Worm (Caenorhabditis elegans) whole organism, L1 larva: ENCODE results near the gene ndua-1.
A peak's percentile ranks its signal among the peaks of the same experiment; 100 is the strongest.

Source experiments
- C34B4.2 ChIP-seq: sonication (generic microtip); optimal IDR thresholded peaks from 2 replicates; lab custom pipeline; 2017; ENCODE audit warnings: mild to moderate bottlenecking, missing genetic modification characterization, missing compliant biosample characterization
- F16B12.6 ChIP-seq: fragments of 150-350 bp; optimal IDR thresholded peaks from 2 replicates; lab custom pipeline; 2014; ENCODE audit warnings: missing biosample characterization, missing genetic modification characterization
- aha-1 ChIP-seq: fragments of 150-350 bp; optimal IDR thresholded peaks from 2 replicates; lab custom pipeline; 2014; ENCODE audit warnings: missing biosample characterization, missing genetic modification characterization
- aly-2 ChIP-seq: fragments of 150-350 bp; optimal IDR thresholded peaks from 2 replicates; lab custom pipeline; 2014; ENCODE audit warnings: missing biosample characterization, missing genetic modification characterization
- blmp-1 ChIP-seq: fragments of 150-350 bp; optimal IDR thresholded peaks from 2 replicates; lab custom pipeline; 2014; ENCODE audit warnings: missing biosample characterization, missing genetic modification characterization
- ceh-63 ChIP-seq: fragments of 200-800 bp; sonication (Bioruptor generic); optimal IDR thresholded peaks from 2 replicates; lab custom pipeline; 2018; ENCODE audit warnings: mild to moderate bottlenecking, missing genetic modification characterization, missing compliant biosample characterization
- ceh-82 ChIP-seq, 3 experiments: fragments of 150-350 bp in 1 of 3; sonication (generic microtip) in 2 of 3; optimal IDR thresholded peaks; 2 replicates each; lab custom pipeline; 2014 to 2017; ENCODE audit warnings: missing biosample characterization in 3 of 3, missing genetic modification characterization in 3 of 3
- ces-1 ChIP-seq: fragments of 150-350 bp; optimal IDR thresholded peaks from 2 replicates; lab custom pipeline; 2014; ENCODE audit warnings: missing biosample characterization, missing genetic modification reagents, missing genetic modification characterization
- dpl-1 ChIP-seq, 3 experiments: fragments of 150-350 bp in 2 of 3; sonication (generic microtip) in 1 of 3; optimal IDR thresholded peaks; 2 replicates each; lab custom pipeline; 2014 to 2017; ENCODE audit warnings: missing biosample characterization in 3 of 3, missing genetic modification characterization in 3 of 3, missing genetic modification reagents in 3 of 3
- dsc-1 ChIP-seq: sonication (generic microtip); optimal IDR thresholded peaks from 2 replicates; lab custom pipeline; 2016; ENCODE audit warnings: mild to moderate bottlenecking, missing genetic modification characterization, missing compliant biosample characterization
- efl-1 ChIP-seq, 4 experiments: fragments of 150-350 bp; optimal IDR thresholded peaks in 3 of 4; peaks in 1 of 4; 1 replicate in 1 of 4; 2 replicates in 3 of 4; lab custom pipeline; 2014; ENCODE audit warnings: missing biosample characterization in 2 of 4, missing genetic modification characterization in 2 of 4, missing genetic modification reagents in 2 of 4
- egl-13 ChIP-seq: sonication (generic microtip); optimal IDR thresholded peaks from 2 replicates; lab custom pipeline; 2016; ENCODE audit warnings: missing genotype, missing genetic modification reagents, missing genetic modification characterization, missing compliant biosample characterization
- fkh-10 ChIP-seq: sonication (generic microtip); optimal IDR thresholded peaks from 2 replicates; lab custom pipeline; 2017; ENCODE audit warnings: missing biosample characterization, missing genetic modification reagents, missing genetic modification characterization
- fkh-4 ChIP-seq: sonication (generic microtip); optimal IDR thresholded peaks from 2 replicates; lab custom pipeline; 2016; ENCODE audit warnings: missing compliant biosample characterization, missing genetic modification characterization, borderline replicate concordance
- fkh-8 ChIP-seq: sonication (generic microtip); optimal IDR thresholded peaks from 2 replicates; lab custom pipeline; 2016; ENCODE audit warnings: mild to moderate bottlenecking, missing genetic modification characterization, missing compliant biosample characterization
- fos-1 ChIP-seq: fragments of 150-350 bp; optimal IDR thresholded peaks from 2 replicates; lab custom pipeline; 2014; ENCODE audit warnings: missing biosample characterization, missing genetic modification characterization
- grh-1 ChIP-seq: fragments of 200-800 bp; sonication (Bioruptor generic); IDR thresholded peaks from 2 replicates; pipeline ENCODE4 v1.3.6; 2022; ENCODE audit warnings: missing genetic modification reagents, missing genetic modification characterization, missing compliant biosample characterization
- hpl-2 ChIP-seq: fragments of 150-350 bp; optimal IDR thresholded peaks from 2 replicates; lab custom pipeline; 2014; ENCODE audit warnings: missing biosample characterization, missing genetic modification reagents, missing genetic modification characterization
- isw-1 ChIP-seq: fragments of 200-800 bp; sonication (Bioruptor generic); IDR thresholded peaks from 2 replicates; pipeline ENCODE4 v1.3.6; 2022; ENCODE audit warnings: missing genetic modification characterization, missing compliant biosample characterization
- jun-1 ChIP-seq: fragments of 150-350 bp; optimal IDR thresholded peaks from 2 replicates; lab custom pipeline; 2014; ENCODE audit warnings: missing biosample characterization, missing genetic modification reagents, missing genetic modification characterization
- lin-13 ChIP-seq: fragments of 150-350 bp; optimal IDR thresholded peaks from 2 replicates; lab custom pipeline; 2014; ENCODE audit warnings: missing biosample characterization, missing genetic modification reagents, missing genetic modification characterization
- lin-14 ChIP-seq: fragments of 200-800 bp; sonication (Bioruptor generic); optimal IDR thresholded peaks from 2 replicates; lab custom pipeline; 2018; ENCODE audit warnings: mild to moderate bottlenecking, missing genetic modification characterization, moderate library complexity, missing compliant biosample characterization
- lin-15B ChIP-seq: fragments of 150-350 bp; sonication (generic microtip); optimal IDR thresholded peaks from 3 replicates; lab custom pipeline; 2014; ENCODE audit warnings: missing biosample characterization, missing genetic modification characterization
- lin-35 ChIP-seq, 2 experiments: fragments of 150-350 bp; optimal IDR thresholded peaks; 2 replicates each; lab custom pipeline; 2014; ENCODE audit warnings: missing biosample characterization in 2 of 2, missing genetic modification characterization in 2 of 2, missing genetic modification reagents in 2 of 2
- lir-3 ChIP-seq: sonication (generic microtip); optimal IDR thresholded peaks from 2 replicates; lab custom pipeline; 2016; ENCODE audit warnings: mild to moderate bottlenecking, missing genetic modification characterization, moderate library complexity, missing compliant biosample characterization; ENCODE audit not compliant: poor library complexity
- lsy-2 ChIP-seq, 2 experiments: fragments of 150-350 bp; optimal IDR thresholded peaks; 2 replicates each; lab custom pipeline; 2014; ENCODE audit warnings: missing biosample characterization in 2 of 2, missing genetic modification characterization in 2 of 2
- mdl-1 ChIP-seq, 2 experiments: fragments of 150-350 bp; optimal IDR thresholded peaks; 2 replicates each; lab custom pipeline; 2014 to 2017; ENCODE audit warnings: missing biosample characterization in 2 of 2, missing genetic modification characterization in 2 of 2, inconsistent platforms in 1 of 2
- mep-1 ChIP-seq: fragments of 150-350 bp; optimal IDR thresholded peaks from 2 replicates; lab custom pipeline; 2014; ENCODE audit warnings: missing biosample characterization, missing genetic modification characterization
- nhr-11 ChIP-seq: fragments of 150-350 bp; optimal IDR thresholded peaks from 2 replicates; lab custom pipeline; 2014; ENCODE audit warnings: missing biosample characterization, missing genetic modification characterization
- nhr-12 ChIP-seq: sonication (generic microtip); optimal IDR thresholded peaks from 2 replicates; lab custom pipeline; 2017; ENCODE audit warnings: missing biosample characterization, missing genetic modification characterization
- nhr-19 ChIP-seq: fragments of 200-800 bp; sonication (Bioruptor generic); conservative IDR thresholded peaks from 2 replicates; pipeline ENCODE4 v1.3.6; 2022; ENCODE audit warnings: missing genetic modification characterization, missing compliant biosample characterization
- nhr-20 ChIP-seq: sonication (generic microtip); optimal IDR thresholded peaks from 2 replicates; lab custom pipeline; 2016; ENCODE audit warnings: mild to moderate bottlenecking, missing genetic modification characterization, missing compliant biosample characterization
- nhr-28 ChIP-seq: fragments of 150-350 bp; optimal IDR thresholded peaks from 2 replicates; lab custom pipeline; 2014; ENCODE audit warnings: missing biosample characterization, missing genetic modification characterization
- nhr-47 ChIP-seq: sonication (generic microtip); optimal IDR thresholded peaks from 2 replicates; lab custom pipeline; 2016; ENCODE audit warnings: mild to moderate bottlenecking, missing genetic modification characterization, moderate library complexity, missing compliant biosample characterization
- nhr-71 ChIP-seq: sonication (generic microtip); optimal IDR thresholded peaks from 2 replicates; lab custom pipeline; 2016; ENCODE audit warnings: mild to moderate bottlenecking, missing genetic modification characterization, moderate library complexity, missing compliant biosample characterization
- nhr-77 ChIP-seq: fragments of 150-350 bp; optimal IDR thresholded peaks from 2 replicates; lab custom pipeline; 2014; ENCODE audit warnings: missing biosample characterization, missing genetic modification characterization
- nhr-90 ChIP-seq: sonication (generic microtip); optimal IDR thresholded peaks from 2 replicates; lab custom pipeline; 2016; ENCODE audit warnings: mild to moderate bottlenecking, missing genetic modification characterization, missing compliant biosample characterization; ENCODE audit not compliant: poor library complexity
- pax-3 ChIP-seq: fragments of 200-800 bp; sonication (Bioruptor generic); optimal IDR thresholded peaks from 2 replicates; lab custom pipeline; 2018; ENCODE audit warnings: mild to moderate bottlenecking, missing genetic modification characterization, moderate library complexity, missing compliant biosample characterization
- pqm-1 ChIP-seq: sonication (generic microtip); optimal IDR thresholded peaks from 3 replicates; lab custom pipeline; 2017; ENCODE audit warnings: missing biosample characterization, missing genetic modification characterization
- rnt-1 ChIP-seq: sonication (generic microtip); optimal IDR thresholded peaks from 2 replicates; lab custom pipeline; 2016; ENCODE audit warnings: mild to moderate bottlenecking, missing genetic modification characterization, moderate library complexity, missing compliant biosample characterization
- skn-1 ChIP-seq: fragments of 150-350 bp; optimal IDR thresholded peaks from 2 replicates; lab custom pipeline; 2014; ENCODE audit warnings: missing biosample characterization, missing genetic modification characterization
- snpc-4 ChIP-seq: fragments of 150-350 bp; optimal IDR thresholded peaks from 2 replicates; lab custom pipeline; 2014; ENCODE audit warnings: missing biosample characterization, missing genetic modification characterization
- snu-23 ChIP-seq: sonication (generic microtip); optimal IDR thresholded peaks from 2 replicates; lab custom pipeline; 2016; ENCODE audit warnings: missing genetic modification characterization, missing compliant biosample characterization
- swsn-7 ChIP-seq: sonication (generic microtip); optimal IDR thresholded peaks from 2 replicates; lab custom pipeline; 2016; ENCODE audit warnings: missing genetic modification characterization, missing compliant biosample characterization
- tbx-2 ChIP-seq: sonication (generic microtip); optimal IDR thresholded peaks from 2 replicates; lab custom pipeline; 2016; ENCODE audit warnings: missing genetic modification characterization, missing compliant biosample characterization
- unc-86 ChIP-seq: sonication (generic microtip); optimal IDR thresholded peaks from 2 replicates; lab custom pipeline; 2016; ENCODE audit warnings: missing genetic modification characterization, missing compliant biosample characterization
- xbp-1 ChIP-seq: sonication (generic microtip); optimal IDR thresholded peaks from 2 replicates; lab custom pipeline; 2016; ENCODE audit warnings: missing genetic modification characterization, missing compliant biosample characterization
- zag-1 ChIP-seq: fragments of 150-350 bp; optimal IDR thresholded peaks from 2 replicates; lab custom pipeline; 2014; ENCODE audit warnings: missing biosample characterization, missing genetic modification characterization
- ztf-11 ChIP-seq, 2 experiments: sonication (generic microtip); optimal IDR thresholded peaks; 2 replicates each; lab custom pipeline; 2016 to 2017; ENCODE audit warnings: missing genetic modification characterization in 2 of 2, missing biosample characterization in 1 of 2, missing compliant biosample characterization in 1 of 2

Gene ndua-1

DNA sequence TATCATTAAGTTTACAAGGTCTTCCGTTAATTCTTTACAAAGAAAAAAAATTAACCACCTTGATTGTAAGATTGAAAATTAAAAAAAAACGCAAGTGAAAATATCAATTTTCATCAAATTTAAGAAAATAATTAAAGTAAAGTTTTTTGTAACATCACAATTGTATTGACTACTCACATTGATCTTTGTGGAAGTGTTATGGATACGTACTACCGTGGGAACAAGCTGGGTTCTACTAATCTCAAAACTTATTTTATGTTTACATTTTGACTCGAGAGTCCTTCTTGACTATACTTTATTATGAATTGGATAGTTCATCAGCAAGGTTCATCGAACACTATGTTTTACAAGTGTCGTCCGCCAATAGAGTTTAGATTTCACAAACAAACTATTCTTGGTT, 22.2 kb downstream of the ndua-1 start, which contains the start of gene num-1:
Gene num-1, plus strand, starts transcription at position 301 of the 400 bp plus-strand sequence.
- no peak for TF ChIP-seq swsn-7 (tag; lab: Kevin White, UChicago)
- no peak for TF ChIP-seq nhr-12

- TF ChIP-seq ceh-63 (GFP tag; lab: Kevin White, UChicago): no peak
- TF ChIP-seq lin-15B (tag; lab: Kevin White, UChicago): peak; percentile 23
- peak; percentile 2 for TF ChIP-seq zag-1 (tag; lab: Kevin White, UChicago)
- no peak for TF ChIP-seq pqm-1 (tag; lab: Kevin White, UChicago)
- TF ChIP-seq snpc-4 (tag; lab: Kevin White, UChicago): peak; percentile 18
- peak; percentile 69 for TF ChIP-seq isw-1 (GFP tag; lab: Robert Waterston, UW)
- no peak for TF ChIP-seq fkh-4 (tag; lab: Kevin White, UChicago)
- peak; percentile 23 for TF ChIP-seq xbp-1
- TF ChIP-seq ztf-11 (tag; optimal IDR thresholded peaks at IDR 0.05; lab: Kevin White, UChicago): no peak
- TF ChIP-seq nhr-71 (tag; lab: Kevin White, UChicago): peak; percentile 75
- no peak for TF ChIP-seq grh-1 (GFP tag; lab: Robert Waterston, UW)
- TF ChIP-seq blmp-1 (tag; lab: Kevin White, UChicago): no peak
- peak; percentile 0 for TF ChIP-seq lir-3
- peak; percentile 93 for TF ChIP-seq fkh-8
- TF ChIP-seq efl-1 (optimal IDR thresholded peaks at IDR 0.05; lab: Kevin White, UChicago): peak; percentile 49 to 64
- TF ChIP-seq efl-1 (GFP tag; optimal IDR thresholded peaks at IDR 0.05 in 1 of 2; lab: Kevin White, UChicago): peak in 1 of 2 experiments; percentile 7
- TF ChIP-seq nhr-20: peak; percentile 5
- peak; percentile 38 for TF ChIP-seq dsc-1 (tag; lab: Kevin White, UChicago)
- TF ChIP-seq ces-1: peak; percentile 55
- peak; percentile 11 for TF ChIP-seq skn-1
- TF ChIP-seq snu-23 (GFP tag; lab: Kevin White, UChicago): peak; percentile 64
- TF ChIP-seq fos-1: peak; percentile 37
- peak in 1 of 2 experiments; percentile 63 for TF ChIP-seq lin-35 (GFP tag; optimal IDR thresholded peaks at IDR 0.05; lab: Kevin White, UChicago)
- TF ChIP-seq hpl-2: no peak
- no peak for TF ChIP-seq nhr-77
- TF ChIP-seq nhr-19 (GFP tag; lab: Robert Waterston, UW): peak; percentile 12; the same call in 1 of the 2 replicates
- no peak for TF ChIP-seq nhr-90 (tag; lab: Kevin White, UChicago)
- TF ChIP-seq lin-14: peak; percentile 90
- peak; percentile 62 for TF ChIP-seq pax-3 (tag; lab: Kevin White, UChicago)
- TF ChIP-seq nhr-28 (tag; lab: Kevin White, UChicago): no peak
- peak; percentile 78 for TF ChIP-seq swsn-7 (tag; lab: Kevin White, UChicago)
- peak; percentile 78 for TF ChIP-seq nhr-47 (tag; lab: Kevin White, UChicago)
- TF ChIP-seq rnt-1 (tag; lab: Kevin White, UChicago): no peak
- peak; percentile 58 for TF ChIP-seq mep-1 (tag; lab: Kevin White, UChicago)
- peak; percentile 2 for TF ChIP-seq aly-2 (tag; lab: Kevin White, UChicago)
- no peak for TF ChIP-seq nhr-12
- TF ChIP-seq mdl-1 (tag; optimal IDR thresholded peaks at IDR 0.05; lab: Kevin White, UChicago): peak in 1 of 2 experiments; percentile 45
- TF ChIP-seq jun-1: peak; percentile 11
- TF ChIP-seq nhr-11: no peak
- TF ChIP-seq egl-13 (tag; lab: Kevin White, UChicago): peak; percentile 30
- TF ChIP-seq dpl-1 (GFP tag; optimal IDR thresholded peaks at IDR 0.05; lab: Kevin White, UChicago): peak in 2 of 3 experiments; percentile 22 to 38
- peak; percentile 2 for TF ChIP-seq F16B12.6 (tag; lab: Kevin White, UChicago)
- TF ChIP-seq lin-13 (GFP tag; lab: Kevin White, UChicago): peak; percentile 27
- no peak for TF ChIP-seq C34B4.2
- peak; percentile 86 for TF ChIP-seq unc-86 (tag; lab: Kevin White, UChicago)
- peak; percentile 75 for TF ChIP-seq fkh-10
- no peak for TF ChIP-seq aha-1 (tag; lab: Kevin White, UChicago)
- peak; percentile 58 to 85 (median 61) for TF ChIP-seq ceh-82 (tag; optimal IDR thresholded peaks at IDR 0.05; lab: Kevin White, UChicago)
- peak; percentile 63 for TF ChIP-seq tbx-2
- TF ChIP-seq lsy-2 (tag; optimal IDR thresholded peaks at IDR 0.05; lab: Kevin White, UChicago): peak; percentile 46 to 79
These were observed 22.9 kb downstream of the ndua-1 start, which contains the start of gene sbt-1 for ce11 chrV:20828820-20829219. sbt-1 (minus strand) TSS chrV:20828881.
